Worm (Caenorhabditis elegans): ENCODE results near the gene mlt-3.

- TF ChIP-seq dao-5 (tag; optimal IDR thresholded peaks at IDR 0.05) (no peak), W03F9.2 (tag; optimal IDR thresholded peaks at IDR 0.05) (no peak)
Observed at ce11 chrIV:12200812-12201211, 26.1 kb downstream of the mlt-3 start.

Measured in whole organism, L4/young adult.